Worm (Caenorhabditis elegans): ENCODE measurements around the gene msp-59.

The msp-59 gene

DNA sequence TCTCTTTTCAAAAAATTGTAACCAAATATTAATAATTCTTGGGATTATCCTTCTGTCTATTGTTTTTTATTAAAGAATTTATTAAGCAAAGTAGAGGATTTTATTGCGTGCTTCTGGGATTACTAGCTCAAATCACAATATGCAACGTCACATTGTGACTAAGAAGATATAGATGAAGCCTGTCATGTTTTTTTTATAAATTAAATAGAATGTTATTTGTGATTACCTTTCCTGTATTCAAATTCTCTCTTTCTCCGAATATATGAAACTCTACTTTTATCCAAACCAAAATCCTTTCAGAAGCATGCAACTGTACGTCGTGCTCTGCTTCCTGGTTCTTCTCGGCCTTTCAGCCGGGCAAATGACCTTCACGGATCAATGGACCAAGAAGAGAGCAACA is 22.4 kb downstream of the msp-59 start, which contains the start of gene nlp-47:
TSS of gene nlp-47 (plus strand) at position 301 of the 400 bp plus-strand sequence.
- no peak for TF ChIP-seq ref-2 (tag; optimal IDR thresholded peaks at IDR 0.05)
- no peak for TF ChIP-seq gmeb-2 (tag; optimal IDR thresholded peaks at IDR 0.05)
- TF ChIP-seq dve-1 (tag; optimal IDR thresholded peaks at IDR 0.05) = no peak
- TF ChIP-seq elt-2 (tag; optimal IDR thresholded peaks at IDR 0.05) = no peak
- TF ChIP-seq pha-2 (tag; optimal IDR thresholded peaks at IDR 0.05) = no peak
- no peak for TF ChIP-seq ceh-19 (GFP tag; optimal IDR thresholded peaks at IDR 0.05)

DNA sequence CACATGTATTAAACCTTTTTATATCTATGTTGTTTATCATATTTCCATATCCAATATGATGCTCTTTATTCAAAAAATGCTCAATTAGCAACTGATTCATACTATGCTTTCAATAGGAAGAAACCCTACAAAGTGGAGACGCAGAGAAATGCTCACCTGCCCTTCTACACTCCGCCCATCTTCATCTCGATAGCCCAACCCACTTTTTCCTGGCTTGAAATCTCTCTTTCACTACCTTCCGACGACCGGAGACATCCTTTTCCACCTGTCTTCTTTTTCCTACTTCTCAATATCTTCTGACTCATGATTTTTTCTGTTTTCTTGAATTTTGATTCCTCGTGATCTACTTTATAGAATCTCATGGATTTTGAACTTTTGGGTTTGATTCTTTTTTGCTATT is 24.0 kb downstream of the msp-59 start:
- TF ChIP-seq hlh-6 (tag; optimal IDR thresholded peaks at IDR 0.05) = no peak
- no peak for TF ChIP-seq ceh-22 (tag; optimal IDR thresholded peaks at IDR 0.05)
- no peak for TF ChIP-seq T23F11.4 (GFP tag; optimal IDR thresholded peaks at IDR 0.05)
- TF ChIP-seq ztf-16 (tag; optimal IDR thresholded peaks at IDR 0.05) = no peak
- no peak for TF ChIP-seq npax-4 (tag; optimal IDR thresholded peaks at IDR 0.05)
- TF ChIP-seq dmd-4 (tag; optimal IDR thresholded peaks at IDR 0.05; ENCODE audit: borderline replicate concordance) = no peak
- TF ChIP-seq ceh-18 (tag; optimal IDR thresholded peaks at IDR 0.05) = no peak
- TF ChIP-seq pqm-1 (tag; optimal IDR thresholded peaks at IDR 0.05) = no peak

DNA sequence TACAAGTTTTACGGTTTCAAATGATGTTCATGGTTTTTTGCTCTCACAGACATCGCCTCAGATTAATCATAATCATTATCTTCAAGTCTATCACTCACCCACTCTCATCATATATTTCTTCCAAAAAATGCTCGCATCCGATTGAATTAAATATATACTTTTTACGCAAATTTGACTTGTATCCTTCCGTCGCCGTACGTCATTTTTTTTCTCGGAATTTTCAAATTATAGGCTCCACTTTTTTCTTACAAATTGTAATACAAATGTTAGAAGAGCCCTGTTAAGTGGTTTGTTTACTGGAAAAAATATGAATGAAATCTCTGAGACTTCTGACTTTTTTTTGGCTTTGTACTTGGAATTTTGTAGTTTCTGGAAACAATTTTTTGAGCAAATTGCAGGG is 25.7 kb downstream of the msp-59 start:
- no peak for TF ChIP-seq elt-4 (tag; optimal IDR thresholded peaks at IDR 0.05)
- no peak for TF ChIP-seq syd-9 (tag; optimal IDR thresholded peaks at IDR 0.05)
- TF ChIP-seq hlh-6 (tag; optimal IDR thresholded peaks at IDR 0.05) = no peak
- TF ChIP-seq ceh-45 (GFP tag; IDR thresholded peaks at IDR 0.05) = no peak
- no peak for TF ChIP-seq lim-6 (tag; optimal IDR thresholded peaks at IDR 0.05)

DNA sequence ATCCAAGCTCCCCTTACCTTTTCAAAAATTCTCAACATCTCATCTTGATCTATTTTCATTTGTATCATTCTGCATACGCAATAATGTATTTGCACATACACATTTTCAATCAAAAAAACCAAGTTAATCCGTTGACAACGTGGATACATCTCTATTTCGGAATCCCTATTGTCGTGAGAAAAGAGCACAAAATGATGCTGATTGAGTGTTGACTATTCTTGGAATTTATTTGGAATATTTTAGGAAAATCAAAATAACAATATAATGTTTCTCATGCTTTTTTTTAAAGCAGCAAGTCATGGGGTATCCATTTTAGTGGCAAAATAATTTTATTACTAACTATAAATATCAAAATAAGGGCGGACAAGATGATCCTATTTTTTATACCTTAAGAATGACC is 31.5 kb downstream of the msp-59 start:
- TF ChIP-seq ama-1 (optimal IDR thresholded peaks at IDR 0.05) = no peak
- TF ChIP-seq ref-2 (tag; optimal IDR thresholded peaks at IDR 0.05) = no peak
- TF ChIP-seq ceh-45 (GFP tag; IDR thresholded peaks at IDR 0.05) = no peak
- TF ChIP-seq elt-2 (tag; optimal IDR thresholded peaks at IDR 0.05) = no peak
- TF ChIP-seq rnt-1 (tag; optimal IDR thresholded peaks at IDR 0.05) = no peak
- no peak for TF ChIP-seq nhr-232 (tag; optimal IDR thresholded peaks at IDR 0.05)
- no peak for TF ChIP-seq dmd-4 (tag; optimal IDR thresholded peaks at IDR 0.05; ENCODE audit: borderline replicate concordance)
- TF ChIP-seq odd-2 (tag; optimal IDR thresholded peaks at IDR 0.05) = no peak
- no peak for TF ChIP-seq madf-2 (tag; optimal IDR thresholded peaks at IDR 0.05)
- TF ChIP-seq F13H6.1 (tag; optimal IDR thresholded peaks at IDR 0.05) = no peak
- no peak for TF ChIP-seq lim-6 (tag; optimal IDR thresholded peaks at IDR 0.05)
- no peak for TF ChIP-seq ceh-6 (GFP tag; optimal IDR thresholded peaks at IDR 0.05)
- no peak for TF ChIP-seq C38D4.7 (GFP tag; optimal IDR thresholded peaks at IDR 0.05)

DNA sequence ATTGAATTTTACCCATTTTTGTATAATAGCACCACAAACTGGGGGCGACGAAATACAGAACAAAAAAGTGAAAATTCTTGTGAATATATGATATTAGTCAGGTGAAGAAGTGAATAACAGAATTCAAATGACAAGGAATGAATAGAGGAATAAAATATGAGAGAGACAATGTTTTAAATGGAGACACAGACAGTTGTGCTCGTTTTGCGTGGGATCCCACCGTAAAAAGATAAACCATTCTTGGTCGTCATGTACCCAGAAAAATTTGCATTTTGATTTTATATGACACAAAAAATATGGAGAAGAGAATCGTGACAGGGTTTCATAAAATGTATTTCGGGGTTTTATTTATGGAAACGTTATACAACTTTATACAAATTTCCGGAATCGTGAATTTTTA is 35.2 kb downstream of the msp-59 start, which contains the start of gene F36H12.17:
TSS of gene F36H12.17 (minus strand) at position 101 of the 400 bp plus-strand sequence.
- no peak for TF ChIP-seq hlh-6 (tag; optimal IDR thresholded peaks at IDR 0.05)
- no peak for TF ChIP-seq ceh-9 (tag; optimal IDR thresholded peaks at IDR 0.05)
- no peak for TF ChIP-seq ztf-16 (tag; optimal IDR thresholded peaks at IDR 0.05)
- TF ChIP-seq ceh-19 (GFP tag; optimal IDR thresholded peaks at IDR 0.05) = no peak
- no peak for TF ChIP-seq zip-5 (tag; optimal IDR thresholded peaks at IDR 0.05)
- TF ChIP-seq sdc-2 (tag; optimal IDR thresholded peaks at IDR 0.05) = no peak
- TF ChIP-seq ceh-6 (GFP tag; optimal IDR thresholded peaks at IDR 0.05) = no peak

DNA sequence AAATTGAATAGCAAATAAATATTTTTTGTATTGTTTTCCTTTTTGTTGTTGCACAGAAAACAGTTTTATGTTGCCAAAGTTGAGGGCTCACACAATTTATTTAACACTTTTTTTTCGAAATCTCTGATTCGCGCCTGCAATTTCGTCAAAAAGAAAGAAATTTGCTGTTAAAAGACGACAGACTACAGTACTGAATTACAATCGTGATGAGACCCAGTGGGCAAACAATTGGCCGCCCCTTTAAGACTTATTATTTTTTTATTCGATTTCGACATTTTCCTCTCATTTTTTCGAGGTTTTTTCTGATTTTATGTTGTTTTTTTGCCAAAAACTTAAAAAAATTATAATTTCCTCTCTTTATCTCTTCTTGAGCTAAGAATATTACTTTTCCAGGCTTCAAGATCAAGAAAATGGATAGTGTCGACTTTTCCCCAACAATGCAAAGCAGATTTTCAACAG is 38.8 kb downstream of the msp-59 start, which contains the start of gene slfl-4:
TSS of gene slfl-4 (plus strand) at position 409 of the 459 bp plus-strand sequence.
- TF ChIP-seq pha-4 (tag; optimal IDR thresholded peaks at IDR 0.05) = no peak
- TF ChIP-seq mec-3 (tag; optimal IDR thresholded peaks at IDR 0.05; ENCODE audit: borderline replicate concordance) = no peak
- TF ChIP-seq K09A11.1 (tag; optimal IDR thresholded peaks at IDR 0.05; ENCODE audit: insufficient read depth) = no peak
- TF ChIP-seq unc-55 (GFP tag; optimal IDR thresholded peaks at IDR 0.05) = no peak
- TF ChIP-seq pag-3 (tag; optimal IDR thresholded peaks at IDR 0.05; ENCODE audit: borderline replicate concordance) = no peak
- TF ChIP-seq pqm-1 (tag; optimal IDR thresholded peaks at IDR 0.05) = no peak
- no peak for TF ChIP-seq nfya-1 (tag; optimal IDR thresholded peaks at IDR 0.05)
- no peak for TF ChIP-seq odd-2 (tag; optimal IDR thresholded peaks at IDR 0.05)
- TF ChIP-seq sox-4 (tag; optimal IDR thresholded peaks at IDR 0.05) = no peak
- no peak for TF ChIP-seq pax-1 (tag; optimal IDR thresholded peaks at IDR 0.05)
- no peak for TF ChIP-seq ceh-48 (tag; optimal IDR thresholded peaks at IDR 0.05)
- TF ChIP-seq pros-1 (tag; optimal IDR thresholded peaks at IDR 0.05) = no peak

Measured in whole organism, late embryonic.